Fruit fly (Drosophila melanogaster): ENCODE results near the gene CG32986.

Gene CG32986

DNA sequence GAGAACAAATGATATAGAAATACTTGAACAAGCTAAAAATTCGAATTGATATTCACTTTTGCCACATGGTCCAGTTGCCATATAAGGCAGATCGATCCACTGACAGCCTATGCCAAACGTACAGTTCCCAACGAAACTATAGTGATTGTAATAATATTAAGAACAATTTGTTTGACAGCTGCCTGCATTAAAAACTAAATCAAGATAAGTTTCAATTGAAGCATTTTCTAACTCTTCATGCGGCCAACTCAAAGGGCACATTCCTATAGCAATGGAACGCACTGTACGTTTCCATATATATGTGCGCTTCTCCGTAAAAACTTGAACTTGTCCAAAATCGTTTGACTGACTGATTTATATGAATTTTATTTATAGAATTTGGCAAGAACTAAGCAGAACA is 31.6 kb downstream of the CG32986 start (continued):
- no peak for TF ChIP-seq ewg (GFP tag; optimal IDR thresholded peaks at IDR 0.05)
- TF ChIP-seq CG15514 (GFP tag; optimal IDR thresholded peaks at IDR 0.05), result peak; percentile 16
- no peak for TF ChIP-seq CG14965 (GFP tag; optimal IDR thresholded peaks at IDR 0.05; ENCODE audit: borderline replicate concordance)
- TF ChIP-seq cwo (GFP tag; optimal IDR thresholded peaks at IDR 0.05), result peak; percentile 10
- peak; percentile 31; the same call in 1 of the 2 replicates for TF ChIP-seq Poxn (GFP tag; IDR thresholded peaks at IDR 0.05)
- TF ChIP-seq Hey (tag; optimal IDR thresholded peaks at IDR 0.05), result no peak
- no peak for TF ChIP-seq Sry-β (GFP tag; optimal IDR thresholded peaks at IDR 0.05)
- peak; percentile 53 for TF ChIP-seq sob (GFP tag; IDR thresholded peaks at IDR 0.05)
- TF ChIP-seq CG10147 (GFP tag; optimal IDR thresholded peaks at IDR 0.05), result peak; percentile 61
- no peak for TF ChIP-seq CG1792 (GFP tag; optimal IDR thresholded peaks at IDR 0.05)
- TF ChIP-seq ap (GFP tag; IDR thresholded peaks at IDR 0.05), result no peak
- TF ChIP-seq ab (GFP tag; optimal IDR thresholded peaks at IDR 0.05), result no peak
- peak; percentile 50 for TF ChIP-seq mirr (GFP tag; optimal IDR thresholded peaks at IDR 0.05)
- peak; percentile 47 for TF ChIP-seq wdn (GFP tag; IDR thresholded peaks at IDR 0.05)
- no peak for TF ChIP-seq gcm2 (GFP tag; optimal IDR thresholded peaks at IDR 0.05)
- no peak for TF ChIP-seq tin (GFP tag; optimal IDR thresholded peaks at IDR 0.05)
- TF ChIP-seq sim (GFP tag; IDR thresholded peaks at IDR 0.05), result no peak
- peak; percentile 20 for TF ChIP-seq her (GFP tag; optimal IDR thresholded peaks at IDR 0.05)
- TF ChIP-seq CG4424 (GFP tag; optimal IDR thresholded peaks at IDR 0.05), result peak; percentile 16
- peak; percentile 9 for TF ChIP-seq abd-A (tag; optimal IDR thresholded peaks at IDR 0.05)
- no peak for TF ChIP-seq D19A (tag; optimal IDR thresholded peaks at IDR 0.05)
- TF ChIP-seq ase (GFP tag; IDR thresholded peaks at IDR 0.05), result no peak
- TF ChIP-seq lab (GFP tag; optimal IDR thresholded peaks at IDR 0.05), result peak; percentile 72
- TF ChIP-seq pnt (GFP tag; optimal IDR thresholded peaks at IDR 0.05), result no peak
- TF ChIP-seq CG9817 (tag; optimal IDR thresholded peaks at IDR 0.05), result peak; percentile 42
- peak; percentile 11; the same call in 1 of the 2 replicates for TF ChIP-seq ham (GFP tag; IDR thresholded peaks at IDR 0.05)
- TF ChIP-seq CG34422 (GFP tag; IDR thresholded peaks at IDR 0.05), result no peak
- peak; percentile 12 for TF ChIP-seq CG9727 (GFP tag; optimal IDR thresholded peaks at IDR 0.05)
- no peak for TF ChIP-seq Mad (GFP tag; optimal IDR thresholded peaks at IDR 0.05)
- no peak for TF ChIP-seq seq (GFP tag; IDR thresholded peaks at IDR 0.05)
- no peak for TF ChIP-seq da (GFP tag; optimal IDR thresholded peaks at IDR 0.05)
- TF ChIP-seq Taf1 (GFP tag; IDR thresholded peaks at IDR 0.05), result 0 out of 2 replicates have a peak, but pooled peaks have one; percentile 34
- peak; percentile 21 for TF ChIP-seq CG12155 (GFP tag; optimal IDR thresholded peaks at IDR 0.05)
- TF ChIP-seq sens-2 (GFP tag; IDR thresholded peaks at IDR 0.05), result no peak
- peak; percentile 30 for TF ChIP-seq Hmr (GFP tag; optimal IDR thresholded peaks at IDR 0.05)
- no peak for TF ChIP-seq NfI (GFP tag; optimal IDR thresholded peaks at IDR 0.05)
- peak; percentile 58 for TF ChIP-seq CG18599 (GFP tag; optimal IDR thresholded peaks at IDR 0.05)
- TF ChIP-seq CG7786 (GFP tag; optimal IDR thresholded peaks at IDR 0.05), result peak; percentile 27
- no peak for TF ChIP-seq CG5180 (GFP tag; optimal IDR thresholded peaks at IDR 0.05)
- TF ChIP-seq ind (GFP tag; optimal IDR thresholded peaks at IDR 0.05), result peak; percentile 49
- peak; percentile 69 for TF ChIP-seq Meics (GFP tag; optimal IDR thresholded peaks at IDR 0.05)
- peak; percentile 27 for TF ChIP-seq CoRest (tag; optimal IDR thresholded peaks at IDR 0.05)
- no peak for TF ChIP-seq kni (GFP tag; optimal IDR thresholded peaks at IDR 0.05)
- TF ChIP-seq Max (GFP tag; optimal IDR thresholded peaks at IDR 0.05), result peak; percentile 12
- peak; percentile 35 for TF ChIP-seq CG15269 (tag; optimal IDR thresholded peaks at IDR 0.05)
- no peak for TF ChIP-seq cad (GFP tag; optimal IDR thresholded peaks at IDR 0.05)
- peak; percentile 31; the same call in 1 of the 2 replicates for TF ChIP-seq klu (GFP tag; IDR thresholded peaks at IDR 0.05)
- TF ChIP-seq CG7839 (tag; optimal IDR thresholded peaks at IDR 0.05), result peak; percentile 63
- TF ChIP-seq Dip3 (GFP tag; optimal IDR thresholded peaks at IDR 0.05), result no peak
- TF ChIP-seq CG30403 (GFP tag; optimal IDR thresholded peaks at IDR 0.05), result peak; percentile 28
- TF ChIP-seq Xrp1 (GFP tag; IDR thresholded peaks at IDR 0.05), result peak; percentile 32; the same call in 1 of the 2 replicates

All from whole organism, embryonic.